Worm (Caenorhabditis elegans) whole organism, L4/young adult: ENCODE data around the gene rha-1.

ENCODE experiments used
- W03F9.2 ChIP-seq: fragments of 150-350 bp; optimal IDR thresholded peaks from 2 replicates; lab custom pipeline; 2014; ENCODE audit warnings: missing biosample characterization, missing genetic modification characterization
- dao-5 ChIP-seq: sonication (generic microtip); optimal IDR thresholded peaks from 2 replicates; lab custom pipeline; 2016; ENCODE audit warnings: missing genotype, missing genetic modification characterization, moderate library complexity, missing compliant biosample characterization
- him-1 ChIP-seq: sonication (generic microtip); optimal IDR thresholded peaks from 2 replicates; lab custom pipeline; 2016; ENCODE audit warnings: missing genotype, missing genetic modification reagents, missing genetic modification characterization, missing compliant biosample characterization

DNA sequence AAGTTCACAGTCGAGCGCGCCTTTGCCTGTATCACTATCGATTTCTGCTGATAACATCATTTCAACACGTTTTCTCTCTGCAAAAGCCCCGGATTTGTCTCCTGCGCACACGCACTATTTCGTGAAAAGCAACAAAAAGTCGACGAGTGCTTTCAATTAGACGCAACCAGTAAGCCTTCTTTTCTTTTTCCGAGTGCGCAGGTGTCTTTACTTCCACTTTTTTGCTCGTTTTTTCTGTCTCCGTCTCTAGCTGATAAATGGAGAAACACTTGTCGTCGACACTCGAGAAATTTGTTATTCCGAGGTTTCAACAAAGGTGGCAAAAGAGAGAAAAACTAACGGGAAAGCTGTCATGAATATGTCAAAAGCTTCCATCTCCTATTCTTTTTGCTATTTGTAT is 8.1 kb upstream of the rha-1 start:
- TF ChIP-seq him-1 (no peak), dao-5 (tag; lab: Kevin White, UChicago) (no peak), W03F9.2 (no peak)
